Worm (Caenorhabditis elegans): Measurements from ENCODE around the gene puf-3.

- TF ChIP-seq elt-3 (tag; optimal IDR thresholded peaks at IDR 0.05), result no peak
- TF ChIP-seq drap-1 (GFP tag; optimal IDR thresholded peaks at IDR 0.05), result no peak
These were observed 6.3 kb downstream of the puf-3 start, which contains the start of gene nlp-17 for ce11 chrIV:13505662-13506061.

Data from whole organism, mixed stage, embryonic.